Fruit fly (Drosophila melanogaster) whole organism, embryonic: ENCODE measurements around the gene drm.
A peak's percentile ranks its signal among the peaks of the same experiment; 100 is the strongest.

ENCODE experiments used
- Abd-B ChIP-seq: fragments of 200-800 bp; sonication (Bioruptor generic); optimal IDR thresholded peaks from 2 replicates; lab custom pipeline; 2018; ENCODE audit warnings: missing biosample characterization, mild to moderate bottlenecking, missing genetic modification characterization, moderate library complexity
- Antp ChIP-seq: fragments of 200-800 bp; sonication (Bioruptor generic); optimal IDR thresholded peaks from 3 replicates; lab custom pipeline; 2016; ENCODE audit warnings: missing biosample characterization, missing genetic modification characterization
- Bdp1 ChIP-seq: fragments of 200-800 bp; sonication (Bioruptor generic); optimal IDR thresholded peaks from 3 replicates; lab custom pipeline; 2016; ENCODE audit warnings: missing biosample characterization, missing genetic modification characterization
- CG11093 ChIP-seq: fragments of 200-800 bp; sonication (Bioruptor generic); IDR thresholded peaks from 3 replicates; pipeline ENCODE4 v1.3.6; 2022; ENCODE audit warnings: missing biosample characterization, missing genetic modification characterization
- CG11247 ChIP-seq: fragments of 200-800 bp; sonication (Bioruptor generic); IDR thresholded peaks from 2 replicates; pipeline ENCODE4 v1.3.6; 2022; ENCODE audit warnings: missing biosample characterization, missing genetic modification characterization
- CG12071 ChIP-seq: fragments of 200-800 bp; sonication (Bioruptor generic); optimal IDR thresholded peaks from 3 replicates; lab custom pipeline; 2018; ENCODE audit warnings: missing biosample characterization, mild to moderate bottlenecking, missing genetic modification characterization
- CG12104 ChIP-seq: fragments of 200-800 bp; sonication (Bioruptor generic); optimal IDR thresholded peaks from 3 replicates; lab custom pipeline; 2016; ENCODE audit warnings: missing biosample characterization, missing genetic modification characterization
- CG12155 ChIP-seq: fragments of 200-800 bp; sonication (Bioruptor generic); optimal IDR thresholded peaks from 3 replicates; lab custom pipeline; 2016; ENCODE audit warnings: missing biosample characterization, missing genetic modification characterization
- CG14710 ChIP-seq: fragments of 200-800 bp; sonication (Bioruptor generic); optimal IDR thresholded peaks from 3 replicates; lab custom pipeline; 2019; ENCODE audit warnings: missing biosample characterization, mild to moderate bottlenecking, missing genetic modification characterization, moderate library complexity
- CG30020 ChIP-seq: fragments of 200-800 bp; optimal IDR thresholded peaks from 2 replicates; lab custom pipeline; 2019; ENCODE audit warnings: missing biosample characterization, mild to moderate bottlenecking, missing genetic modification characterization, moderate library complexity
- CG30403 ChIP-seq: fragments of 200-800 bp; sonication (Bioruptor generic); optimal IDR thresholded peaks from 3 replicates; lab custom pipeline; 2016; ENCODE audit warnings: missing biosample characterization, missing genetic modification characterization
- CG31224 ChIP-seq: fragments of 200-800 bp; sonication (Bioruptor generic); IDR thresholded peaks from 2 replicates; pipeline ENCODE4 v1.3.6; 2022; ENCODE audit warnings: missing biosample characterization, missing genetic modification characterization
- CG31441 ChIP-seq: fragments of 200-800 bp; sonication (Bioruptor generic); IDR thresholded peaks from 2 replicates; pipeline ENCODE4 v1.3.6; 2022; ENCODE audit warnings: missing biosample characterization, missing genetic modification characterization
- CG3726 ChIP-seq: fragments of 200-800 bp; sonication (Bioruptor generic); IDR thresholded peaks from 3 replicates; pipeline ENCODE4, ENCODE4 v1.3.6; 2022; ENCODE audit warnings: missing biosample characterization, missing genetic modification characterization
- CG3995 ChIP-seq: fragments of 200-800 bp; sonication (Bioruptor generic); optimal IDR thresholded peaks from 3 replicates; lab custom pipeline; 2016; ENCODE audit warnings: missing biosample characterization, missing genetic modification characterization
- CG5245 ChIP-seq: fragments of 200-800 bp; sonication (Bioruptor generic); optimal IDR thresholded peaks from 3 replicates; lab custom pipeline; 2016; ENCODE audit warnings: missing biosample characterization, missing genetic modification characterization
- CG6175 ChIP-seq: fragments of 200-800 bp; sonication (Bioruptor generic); IDR thresholded peaks from 3 replicates; pipeline ENCODE4 v1.3.6; 2022; ENCODE audit warnings: missing biosample characterization, missing genetic modification characterization
- CG6813 ChIP-seq: fragments of 200-800 bp; sonication (Bioruptor generic); optimal IDR thresholded peaks from 2 replicates; lab custom pipeline; 2017; ENCODE audit warnings: missing biosample characterization, missing genetic modification characterization, mild to moderate bottlenecking, moderate library complexity, missing genetic modification reagents
- CG8359 ChIP-seq: fragments of 200-800 bp; sonication (Bioruptor generic); optimal IDR thresholded peaks from 2 replicates; lab custom pipeline; 2017; ENCODE audit warnings: missing biosample characterization, mild to moderate bottlenecking, missing genetic modification characterization, borderline replicate concordance
- D19A ChIP-seq: fragments of 200-800 bp; optimal IDR thresholded peaks from 3 replicates; lab custom pipeline; 2019; ENCODE audit warnings: missing biosample characterization, mild to moderate bottlenecking, missing genetic modification characterization, moderate library complexity
- Dfd ChIP-seq, 2 experiments: fragments of >200 bp; optimal IDR thresholded peaks; 2 replicates each; lab custom pipeline; 2017; ENCODE audit warnings: missing biosample characterization in 2 of 2, missing genetic modification characterization in 2 of 2
- Doc3 ChIP-seq: fragments of 200-800 bp; sonication (Bioruptor generic); IDR thresholded peaks from 3 replicates; pipeline ENCODE4 v1.3.6; 2022; ENCODE audit warnings: missing biosample characterization, missing genetic modification characterization; ENCODE audit not compliant: partially characterized antibody
- Fer1 ChIP-seq: fragments of 200-800 bp; sonication (Bioruptor generic); optimal IDR thresholded peaks from 2 replicates; lab custom pipeline; 2017; ENCODE audit warnings: missing biosample characterization, mild to moderate bottlenecking, missing genetic modification characterization
- HLHmδ ChIP-seq: fragments of 200-800 bp; sonication (Bioruptor generic); optimal IDR thresholded peaks from 2 replicates; lab custom pipeline; 2018; ENCODE audit warnings: missing biosample characterization, mild to moderate bottlenecking, missing genetic modification characterization, moderate library complexity
- HmgZ ChIP-seq: fragments of 200-800 bp; sonication (Bioruptor generic); optimal IDR thresholded peaks from 2 replicates; lab custom pipeline; 2018; ENCODE audit warnings: missing biosample characterization, mild to moderate bottlenecking, missing genetic modification characterization
- Mrtf ChIP-seq: fragments of 200-800 bp; sonication (Bioruptor generic); IDR thresholded peaks from 3 replicates; pipeline ENCODE4 v1.3.6; 2022; ENCODE audit warnings: missing biosample characterization, missing genetic modification characterization
- NC2α ChIP-seq: fragments of 200-800 bp; sonication (Bioruptor generic); optimal IDR thresholded peaks from 2 replicates; lab custom pipeline; 2016; ENCODE audit warnings: missing biosample characterization, missing genetic modification characterization
- Oli ChIP-seq: fragments of 200-800 bp; sonication (Bioruptor generic); optimal IDR thresholded peaks from 2 replicates; lab custom pipeline; 2018; ENCODE audit warnings: missing biosample characterization, mild to moderate bottlenecking, missing genetic modification characterization, moderate library complexity
- PHDP ChIP-seq: fragments of 200-800 bp; sonication (Bioruptor generic); optimal IDR thresholded peaks from 3 replicates; lab custom pipeline; 2018; ENCODE audit warnings: missing biosample characterization, mild to moderate bottlenecking, missing genetic modification characterization, moderate library complexity
- Rx ChIP-seq: fragments of 200-800 bp; sonication (Bioruptor generic); IDR thresholded peaks from 2 replicates; pipeline ENCODE4 v1.3.6; 2022; ENCODE audit warnings: missing biosample characterization, missing genetic modification characterization
- Spps ChIP-seq: fragments of 200-800 bp; sonication (Bioruptor generic); optimal IDR thresholded peaks from 2 replicates; lab custom pipeline; 2018; ENCODE audit warnings: missing biosample characterization, mild to moderate bottlenecking, missing genetic modification characterization
- Sry-β ChIP-seq: fragments of 200-800 bp; sonication (Bioruptor generic); optimal IDR thresholded peaks from 2 replicates; lab custom pipeline; 2018; ENCODE audit warnings: missing biosample characterization, mild to moderate bottlenecking, missing genetic modification characterization, moderate library complexity
- ac ChIP-seq: fragments of 200-800 bp; sonication (Bioruptor generic); optimal IDR thresholded peaks from 3 replicates; lab custom pipeline; 2017; ENCODE audit warnings: missing biosample characterization, mild to moderate bottlenecking, missing genetic modification characterization
- cad ChIP-seq: fragments of >200 bp; optimal IDR thresholded peaks from 2 replicates; lab custom pipeline; 2017; ENCODE audit warnings: missing biosample characterization, missing genetic modification characterization
- dm ChIP-seq: fragments of 200-800 bp; sonication (Bioruptor generic); optimal IDR thresholded peaks from 3 replicates; lab custom pipeline; 2016; ENCODE audit warnings: missing biosample characterization, missing genetic modification characterization
- dpn ChIP-seq, 2 experiments: fragments of 200-800 bp; sonication (Bioruptor generic); optimal IDR thresholded peaks; 3 replicates each; lab custom pipeline; 2016; ENCODE audit warnings: missing biosample characterization in 2 of 2, missing genetic modification characterization in 2 of 2
- eve ChIP-seq, 2 experiments: fragments of >200 bp; optimal IDR thresholded peaks; 2 replicates each; lab custom pipeline; 2017; ENCODE audit warnings: missing biosample characterization in 2 of 2, missing genetic modification characterization in 2 of 2
- fru ChIP-seq: fragments of >200 bp; optimal IDR thresholded peaks from 2 replicates; lab custom pipeline; 2017
- her ChIP-seq: fragments of 200-800 bp; sonication (Bioruptor generic); optimal IDR thresholded peaks from 2 replicates; lab custom pipeline; 2016; ENCODE audit warnings: missing biosample characterization, missing genetic modification characterization
- hth ChIP-seq: fragments of >200 bp; optimal IDR thresholded peaks from 2 replicates; lab custom pipeline; 2017; ENCODE audit warnings: inconsistent platforms
- kah ChIP-seq: fragments of 200-800 bp; sonication (Bioruptor generic); optimal IDR thresholded peaks from 2 replicates; lab custom pipeline; 2018; ENCODE audit warnings: missing biosample characterization, mild to moderate bottlenecking, missing genetic modification characterization
- kni ChIP-seq: fragments of 200-800 bp; sonication (Bioruptor generic); optimal IDR thresholded peaks from 3 replicates; lab custom pipeline; 2017; ENCODE audit warnings: mild to moderate bottlenecking, missing biosample characterization, missing genetic modification reagents, missing genetic modification characterization
- lmd ChIP-seq: fragments of 200-800 bp; sonication (Bioruptor generic); IDR thresholded peaks from 2 replicates; pipeline ENCODE4 v1.3.6; 2022; ENCODE audit warnings: missing biosample characterization, missing genetic modification characterization
- mam ChIP-seq: fragments of 200-800 bp; sonication (Bioruptor generic); optimal IDR thresholded peaks from 3 replicates; lab custom pipeline; 2016; ENCODE audit warnings: missing biosample characterization, missing genetic modification characterization
- nmo ChIP-seq: fragments of 200-800 bp; sonication (Bioruptor generic); optimal IDR thresholded peaks from 2 replicates; lab custom pipeline; 2018; ENCODE audit warnings: missing biosample characterization, mild to moderate bottlenecking, missing genetic modification characterization, moderate library complexity
- oc ChIP-seq: fragments of 200-800 bp; sonication (Bioruptor generic); optimal IDR thresholded peaks from 2 replicates; lab custom pipeline; 2018; ENCODE audit warnings: missing biosample characterization, mild to moderate bottlenecking, missing genetic modification characterization, moderate library complexity
- pb ChIP-seq: fragments of 200-800 bp; sonication (Bioruptor generic); optimal IDR thresholded peaks from 3 replicates; lab custom pipeline; 2016; ENCODE audit warnings: missing biosample characterization, missing genetic modification characterization
- sisA ChIP-seq: fragments of 200-800 bp; sonication (Bioruptor generic); IDR thresholded peaks from 2 replicates; pipeline ENCODE4 v1.3.6; 2022; ENCODE audit warnings: missing biosample characterization, missing genetic modification characterization
- sqz ChIP-seq: fragments of 200-800 bp; sonication (Bioruptor generic); optimal IDR thresholded peaks from 3 replicates; lab custom pipeline; 2018; ENCODE audit warnings: missing biosample characterization, mild to moderate bottlenecking, missing genetic modification characterization
- stwl ChIP-seq: fragments of 200-800 bp; sonication (Bioruptor generic); optimal IDR thresholded peaks from 3 replicates; lab custom pipeline; 2018; ENCODE audit warnings: missing biosample characterization, mild to moderate bottlenecking, missing genetic modification characterization, moderate library complexity
- vvl ChIP-seq: fragments of 200-800 bp; sonication (Bioruptor generic); IDR thresholded peaks from 2 replicates; pipeline ENCODE4 v1.3.6; 2022; ENCODE audit warnings: missing biosample characterization, missing genetic modification characterization
- zfh1 ChIP-seq: fragments of 200-800 bp; sonication (Bioruptor generic); IDR thresholded peaks from 3 replicates; pipeline ENCODE4 v1.3.6; 2022; ENCODE audit warnings: missing biosample characterization, missing genetic modification characterization

drm gene

DNA sequence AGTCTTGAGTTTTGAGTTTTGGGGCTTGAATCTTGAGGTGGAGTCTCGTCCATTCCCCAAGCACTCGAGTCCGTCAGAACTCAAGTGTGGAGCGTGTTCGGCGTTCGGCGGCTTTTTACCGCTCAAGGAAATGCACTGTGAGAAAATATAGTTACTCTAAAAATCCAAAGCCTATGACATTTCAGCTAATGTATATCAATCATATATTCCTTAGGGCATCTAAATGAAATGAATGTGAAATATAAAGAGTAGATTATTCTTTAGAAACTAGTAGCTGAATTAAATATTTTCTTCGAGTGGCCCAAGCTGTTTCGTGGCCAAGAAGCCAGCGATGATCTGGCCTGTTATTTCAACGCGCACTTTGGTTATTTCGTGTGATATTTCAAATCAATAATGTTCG is 48.2 kb downstream of the drm start (continued):
- TF ChIP-seq kah (GFP tag; lab: Kevin White, UChicago) (no peak), CG6175 (no peak), CG30403 (GFP tag; lab: Kevin White, UChicago) (peak; percentile 34), vvl (GFP tag; lab: Robert Waterston, UW) (peak; percentile 23; the same call in 1 of the 2 replicates), CG8359 (GFP tag; lab: Kevin White, UChicago) (no peak), CG31441 (GFP tag; lab: Robert Waterston, UW) (peak; percentile 35; the same call in 1 of the 2 replicates), CG5245 (GFP tag; lab: Kevin White, UChicago) (no peak), Mrtf (GFP tag; lab: Robert Waterston, UW) (no peak), CG30020 (tag; lab: Kevin White, UChicago) (no peak), dm (GFP tag; lab: Kevin White, UChicago) (no peak), CG12155 (GFP tag; lab: Kevin White, UChicago) (no peak), ac (GFP tag; lab: Kevin White, UChicago) (no peak), lmd (GFP tag; lab: Robert Waterston, UW) (peak; percentile 29; the same call in 1 of the 2 replicates), her (no peak), stwl (tag; lab: Kevin White, UChicago) (no peak), PHDP (peak; percentile 40), dpn (GFP tag; optimal IDR thresholded peaks at IDR 0.05; lab: Kevin White, UChicago) (peak; percentile 8 to 33), CG3995 (GFP tag; lab: Kevin White, UChicago) (no peak), CG6813 (no peak), Fer1 (GFP tag; lab: Kevin White, UChicago) (no peak), Dfd (GFP tag; optimal IDR thresholded peaks at IDR 0.05; lab: Kevin White, UChicago) (no peak), Rx (GFP tag; lab: Robert Waterston, UW) (peak; percentile 11; the same call in 1 of the 2 replicates), cad (GFP tag; lab: Kevin White, UChicago) (no peak), HmgZ (no peak), CG11247 (GFP tag; lab: Robert Waterston, UW) (no peak), CG31224 (GFP tag; lab: Robert Waterston, UW) (no peak), CG12104 (GFP tag; lab: Kevin White, UChicago) (no peak), D19A (tag; lab: Kevin White, UChicago) (peak; percentile 39), nmo (GFP tag; lab: Kevin White, UChicago) (peak; percentile 59), Bdp1 (GFP tag; lab: Kevin White, UChicago) (no peak), kni (GFP tag; lab: Kevin White, UChicago) (no peak), CG14710 (tag; lab: Kevin White, UChicago) (peak; percentile 65), NC2α (no peak), Abd-B (no peak), zfh1 (GFP tag; lab: Robert Waterston, UW) (peak; percentile 39; the same call in 1 of the 3 replicates), Oli (tag; lab: Kevin White, UChicago) (peak; percentile 35), Doc3 (no peak), CG3726 (GFP tag; lab: Robert Waterston, UW) (no peak), HLHmδ (GFP tag; lab: Kevin White, UChicago) (no peak), Spps (tag; lab: Kevin White, UChicago) (peak; percentile 48), fru (lab: Kevin White, UChicago) (no peak), sqz (no peak), pb (GFP tag; lab: Kevin White, UChicago) (no peak), eve (GFP tag; optimal IDR thresholded peaks at IDR 0.05; lab: Kevin White, UChicago) (no peak), sisA (GFP tag; lab: Robert Waterston, UW) (peak; percentile 38; the same call in 1 of the 2 replicates), CG11093 (peak; percentile 59; the same call in 1 of the 3 replicates), hth (no peak), CG12071 (GFP tag; lab: Kevin White, UChicago) (no peak), Antp (peak; percentile 29), mam (GFP tag; lab: Kevin White, UChicago) (no peak), Sry-β (GFP tag; lab: Kevin White, UChicago) (no peak), oc (no peak)
